Worm (Caenorhabditis elegans): ENCODE measurements around the gene D1044.1.

The D1044.1 gene

ce11 chrIII:5588746-5589145 is 44.7 kb downstream of the D1044.1 start:
- no peak for TF ChIP-seq attf-3 (GFP tag; conservative IDR thresholded peaks at IDR 0.05)
- TF ChIP-seq lag-1 (GFP tag; IDR thresholded peaks at IDR 0.05): no peak
- TF ChIP-seq madf-8 (GFP tag; conservative IDR thresholded peaks at IDR 0.05): no peak
- TF ChIP-seq rpc-1 (optimal IDR thresholded peaks at IDR 0.05): no peak
- TF ChIP-seq rpc-1 (tag; optimal IDR thresholded peaks at IDR 0.05): no peak
- TF ChIP-seq hmg-20 (GFP tag; IDR thresholded peaks at IDR 0.05): no peak
- no peak for TF ChIP-seq dpl-1 (GFP tag; optimal IDR thresholded peaks at IDR 0.05)
- TF ChIP-seq lin-26 (GFP tag; IDR thresholded peaks at IDR 0.05): no peak; the same call in 1 of the 2 replicates
- peak; percentile 24 for TF ChIP-seq lsl-1 (GFP tag; optimal IDR thresholded peaks at IDR 0.05)
- TF ChIP-seq ceh-100 (GFP tag; IDR thresholded peaks at IDR 0.05): no peak
- TF ChIP-seq ama-1 (optimal IDR thresholded peaks at IDR 0.05): no peak
- no peak for TF ChIP-seq ama-1 (GFP tag; optimal IDR thresholded peaks at IDR 0.05)
- TF ChIP-seq fkh-3 (tag; optimal IDR thresholded peaks at IDR 0.05): no peak
- TF ChIP-seq efl-1 (GFP tag; optimal IDR thresholded peaks at IDR 0.05): no peak
- no peak for TF ChIP-seq nhr-27 (tag; optimal IDR thresholded peaks at IDR 0.05)
- TF ChIP-seq akir-1 (GFP tag; optimal IDR thresholded peaks at IDR 0.05): no peak
- no peak for TF ChIP-seq nhr-80 (tag; optimal IDR thresholded peaks at IDR 0.05)
- no peak for TF ChIP-seq F52B5.7 (tag; optimal IDR thresholded peaks at IDR 0.05)
- TF ChIP-seq T26A5.8 (tag; optimal IDR thresholded peaks at IDR 0.05): no peak
- peak; percentile 46; the same call in 1 of the 2 replicates for TF ChIP-seq hsf-1 (GFP tag; IDR thresholded peaks at IDR 0.05)
- no peak for TF ChIP-seq snpc-4 (GFP tag; optimal IDR thresholded peaks at IDR 0.05)
- TF ChIP-seq snpc-4 (tag; optimal IDR thresholded peaks at IDR 0.05): no peak
- TF ChIP-seq pbrm-1 (GFP tag; IDR thresholded peaks at IDR 0.05): no peak
- no peak for TF ChIP-seq F10E7.11 (tag; optimal IDR thresholded peaks at IDR 0.05)
- TF ChIP-seq mel-28 (tag; optimal IDR thresholded peaks at IDR 0.05; ENCODE audit: borderline replicate concordance): no peak
- no peak for TF ChIP-seq egl-44 (GFP tag; IDR thresholded peaks at IDR 0.05)
- no peak for TF ChIP-seq Y95B8A.8 (GFP tag; IDR thresholded peaks at IDR 0.05)
- no peak for TF ChIP-seq unc-62 (GFP tag; optimal IDR thresholded peaks at IDR 0.05)
- no peak for TF ChIP-seq F57C9.4 (tag; optimal IDR thresholded peaks at IDR 0.05)
- TF ChIP-seq F23B12.7 (tag; optimal IDR thresholded peaks at IDR 0.05; ENCODE audit: insufficient read depth): no peak
- TF ChIP-seq repo-1 (tag; optimal IDR thresholded peaks at IDR 0.05): peak; percentile 74
- TF ChIP-seq B0035.1 (tag; optimal IDR thresholded peaks at IDR 0.05): no peak
- TF ChIP-seq lin-40 (tag; optimal IDR thresholded peaks at IDR 0.05): no peak
- peak; percentile 30 for TF ChIP-seq him-1 (tag; optimal IDR thresholded peaks at IDR 0.05)
- 0 out of 2 replicates have a peak, but pooled peaks have one; percentile 59 for TF ChIP-seq Y79H2A.3 (GFP tag; conservative IDR thresholded peaks at IDR 0.05)
- TF ChIP-seq rec-8 (tag; optimal IDR thresholded peaks at IDR 0.05): no peak
- TF ChIP-seq nfya-1 (tag; optimal IDR thresholded peaks at IDR 0.05; ENCODE audit: borderline replicate concordance, insufficient read depth): no peak
- TF ChIP-seq egl-18 (GFP tag; IDR thresholded peaks at IDR 0.05): no peak
- no peak for TF ChIP-seq madf-10 (tag; optimal IDR thresholded peaks at IDR 0.05)
- TF ChIP-seq somi-1 (GFP tag; optimal IDR thresholded peaks at IDR 0.05): no peak
- no peak for TF ChIP-seq B0019.2 (GFP tag; conservative IDR thresholded peaks at IDR 0.05)
- no peak for TF ChIP-seq ets-4 (GFP tag; optimal IDR thresholded peaks at IDR 0.05)
- TF ChIP-seq ceh-91 (GFP tag; IDR thresholded peaks at IDR 0.05): no peak
- TF ChIP-seq madf-6 (GFP tag; IDR thresholded peaks at IDR 0.05): peak; percentile 52
- no peak for TF ChIP-seq C06A6.2 (GFP tag; conservative IDR thresholded peaks at IDR 0.05)
- no peak for TF ChIP-seq K11D2.4 (GFP tag; IDR thresholded peaks at IDR 0.05)
- TF ChIP-seq ceh-40 (GFP tag; IDR thresholded peaks at IDR 0.05): no peak
- TF ChIP-seq hmg-1.2 (GFP tag; IDR thresholded peaks at IDR 0.05): no peak
- no peak for TF ChIP-seq sdz-38 (tag; optimal IDR thresholded peaks at IDR 0.05)
- TF ChIP-seq ztf-3 (GFP tag; optimal IDR thresholded peaks at IDR 0.05): no peak

All from whole organism, young adult.